Fruit fly (Drosophila melanogaster) Kc167 (cell line): Measurements from ENCODE around the gene CG6962.

Experiments
- Myc ChIP-seq: fragments of >200 bp; optimal IDR thresholded peaks from 2 replicates; lab custom pipeline; 2017; ENCODE audit warnings: missing external identifiers
- h ChIP-seq: fragments of >200 bp; optimal IDR thresholded peaks from 3 replicates; lab custom pipeline; 2018; ENCODE audit warnings: missing external identifiers
- insv ChIP-seq: fragments of >200 bp; optimal IDR thresholded peaks from 3 replicates; lab custom pipeline; 2018; ENCODE audit warnings: missing external identifiers
- psq ChIP-seq: fragments of >200 bp; optimal IDR thresholded peaks from 2 replicates; lab custom pipeline; 2017; ENCODE audit warnings: missing external identifiers
- ttk ChIP-seq: sonication (Bioruptor generic); optimal IDR thresholded peaks from 2 replicates; lab custom pipeline; 2017; ENCODE audit warnings: missing external identifiers

dm6 chr3R:11847379-11847778, 35.0 kb downstream of the CG6962 start:
- TF ChIP-seq insv (lab: Kevin White, UChicago), result no peak
- no peak for TF ChIP-seq ttk
- no peak for TF ChIP-seq psq
- TF ChIP-seq h, result no peak
- TF ChIP-seq Myc (lab: Kevin White, UChicago), result no peak
